Worm (Caenorhabditis elegans) whole organism, early embryonic: ENCODE results near the gene srh-72.

Experiments
- B0310.2 ChIP-seq: sonication (generic microtip); optimal IDR thresholded peaks from 2 replicates; lab custom pipeline; 2016; ENCODE audit warnings: mild to moderate bottlenecking, missing genetic modification characterization, missing compliant biosample characterization
- ama-1 ChIP-seq: fragments of 150-350 bp; optimal IDR thresholded peaks from 2 replicates; lab custom pipeline; 2014
- flt-1 ChIP-seq: fragments of 200-800 bp; sonication (Bioruptor generic); IDR thresholded peaks from 2 replicates; pipeline ENCODE4 v1.3.6; 2022; ENCODE audit warnings: missing genetic modification characterization, missing compliant biosample characterization
- hmg-4 ChIP-seq: fragments of 200-800 bp; sonication (Bioruptor generic); optimal IDR thresholded peaks from 2 replicates; lab custom pipeline; 2018; ENCODE audit warnings: mild to moderate bottlenecking, missing genetic modification characterization, missing compliant biosample characterization

- TF ChIP-seq hmg-4 (GFP tag; lab: Kevin White, UChicago) (no peak), flt-1 (GFP tag; lab: Robert Waterston, UW) (no peak), B0310.2 (tag; lab: Kevin White, UChicago) (no peak), ama-1 (lab: Kevin White, UChicago) (no peak)
These were observed 25.6 kb upstream of the srh-72 start, which contains the start of gene srlf-29 for ce11 chrII:1666025-1666424.
